Worm (Caenorhabditis elegans) whole organism, L2 larva: ENCODE data around the gene pqn-82.

ENCODE experiments used
- C34F6.9 ChIP-seq: fragments of 150-350 bp; optimal IDR thresholded peaks from 2 replicates; lab custom pipeline; 2014; ENCODE audit warnings: missing biosample characterization, missing genetic modification characterization
- Y55F3AM.14 ChIP-seq: fragments of 200-800 bp; sonication (Bioruptor generic); optimal IDR thresholded peaks from 2 replicates; lab custom pipeline; 2018; ENCODE audit warnings: mild to moderate bottlenecking, missing genetic modification characterization, missing compliant biosample characterization
- alr-1 ChIP-seq: fragments of 150-350 bp; optimal IDR thresholded peaks from 2 replicates; lab custom pipeline; 2014; ENCODE audit warnings: missing biosample characterization, missing genetic modification characterization
- blmp-1 ChIP-seq: sonication (generic microtip); optimal IDR thresholded peaks from 2 replicates; lab custom pipeline; 2017; ENCODE audit warnings: missing genetic modification characterization, mild to moderate bottlenecking, missing compliant biosample characterization, antibody characterized with exemption, moderate library complexity; ENCODE audit not compliant: insufficient read depth
- crh-2 ChIP-seq: sonication (generic microtip); optimal IDR thresholded peaks from 2 replicates; lab custom pipeline; 2017; ENCODE audit warnings: missing biosample characterization, missing genetic modification characterization
- fos-1 ChIP-seq: fragments of 150-350 bp; optimal IDR thresholded peaks from 2 replicates; lab custom pipeline; 2014; ENCODE audit warnings: missing biosample characterization, missing genetic modification characterization
- lin-11 ChIP-seq: fragments of 150-350 bp; sonication (generic microtip); optimal IDR thresholded peaks from 2 replicates; lab custom pipeline; 2014; ENCODE audit warnings: missing biosample characterization, missing genetic modification characterization, inconsistent platforms, mixed read lengths
- lin-13 ChIP-seq: fragments of 150-350 bp; optimal IDR thresholded peaks from 2 replicates; lab custom pipeline; 2014; ENCODE audit warnings: missing biosample characterization, missing genetic modification reagents, missing genetic modification characterization
- lsy-2 ChIP-seq, 2 experiments: fragments of 150-350 bp in 1 of 2; sonication (generic microtip) in 1 of 2; optimal IDR thresholded peaks; 2 replicates each; lab custom pipeline; 2014 to 2017; ENCODE audit warnings: missing biosample characterization in 2 of 2, missing genetic modification characterization in 2 of 2
- mdl-1 ChIP-seq, 2 experiments: fragments of 150-350 bp in 1 of 2; sonication (generic microtip) in 1 of 2; optimal IDR thresholded peaks; 2 replicates each; lab custom pipeline; 2017; ENCODE audit warnings: missing biosample characterization in 2 of 2, missing genetic modification characterization in 2 of 2
- nhr-10 ChIP-seq: sonication (generic microtip); optimal IDR thresholded peaks from 2 replicates; lab custom pipeline; 2017; ENCODE audit warnings: missing biosample characterization, missing genetic modification characterization
- nhr-129 ChIP-seq: fragments of 150-350 bp; optimal IDR thresholded peaks from 2 replicates; lab custom pipeline; 2014; ENCODE audit warnings: missing biosample characterization, missing genetic modification characterization
- nhr-21 ChIP-seq: fragments of 150-350 bp; optimal IDR thresholded peaks from 2 replicates; lab custom pipeline; 2014; ENCODE audit warnings: missing biosample characterization, missing genetic modification characterization
- nhr-237 ChIP-seq: fragments of 150-350 bp; optimal IDR thresholded peaks from 2 replicates; lab custom pipeline; 2014; ENCODE audit warnings: missing biosample characterization, missing genetic modification characterization
- sma-9 ChIP-seq, 2 experiments: fragments of 150-350 bp in 1 of 2; sonication (generic microtip) in 1 of 2; optimal IDR thresholded peaks; 2 replicates each; lab custom pipeline; 2014 to 2016; ENCODE audit warnings: missing genetic modification characterization in 2 of 2, mild to moderate bottlenecking in 1 of 2, missing biosample characterization in 1 of 2, missing compliant biosample characterization in 1 of 2, missing genetic modification reagents in 1 of 2, moderate library complexity in 1 of 2
- unc-62 ChIP-seq: fragments of 150-350 bp; optimal IDR thresholded peaks from 2 replicates; lab custom pipeline; 2014; ENCODE audit warnings: missing biosample characterization, missing genetic modification reagents, missing genetic modification characterization
- ztf-1 ChIP-seq: fragments of 200-800 bp; sonication (Bioruptor generic); conservative IDR thresholded peaks from 2 replicates; pipeline ENCODE4 v1.3.6; 2022; ENCODE audit warnings: missing genetic modification characterization, missing compliant biosample characterization

The pqn-82 gene

DNA sequence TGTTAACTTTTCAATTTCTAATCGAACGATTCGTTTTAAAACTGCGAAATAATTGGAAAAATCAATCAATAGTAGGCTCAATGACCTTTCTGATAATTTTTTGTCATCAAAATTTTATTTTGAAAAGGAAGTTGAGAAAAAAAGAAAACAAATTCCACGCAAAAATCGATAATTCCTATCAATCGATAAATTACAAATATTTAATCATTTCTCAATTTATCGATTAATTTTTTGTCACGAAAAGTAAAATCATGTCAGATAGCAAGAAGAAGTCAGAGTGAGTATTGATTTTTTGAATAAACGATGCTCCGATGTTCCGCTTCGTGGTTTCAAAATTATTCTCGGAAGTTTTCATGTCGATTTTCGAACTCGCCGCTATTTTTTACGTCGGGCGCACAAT, 45.0 kb downstream of the pqn-82 start, which contains the start of the genes B0524.5 and B0524.2:
Gene B0524.5 (minus strand): TSS at position 40 of the 400 bp plus-strand sequence.
Gene B0524.2 (plus strand): TSS at position 207 of the 400 bp plus-strand sequence.
- no peak for TF ChIP-seq lin-11 (tag; lab: Kevin White, UChicago)
- no peak for TF ChIP-seq ztf-1 (GFP tag; lab: Robert Waterston, UW)
- TF ChIP-seq alr-1 (tag; lab: Kevin White, UChicago): no peak
- no peak for TF ChIP-seq nhr-10 (tag; lab: Kevin White, UChicago)
- no peak for TF ChIP-seq nhr-21 (tag; lab: Kevin White, UChicago)
- TF ChIP-seq fos-1 (tag; lab: Kevin White, UChicago): no peak
- TF ChIP-seq sma-9 (GFP tag; optimal IDR thresholded peaks at IDR 0.05; lab: Kevin White, UChicago): no peak
- TF ChIP-seq sma-9 (tag; optimal IDR thresholded peaks at IDR 0.05; lab: Kevin White, UChicago): no peak
- TF ChIP-seq mdl-1 (tag; optimal IDR thresholded peaks at IDR 0.05; lab: Kevin White, UChicago): no peak
- no peak for TF ChIP-seq blmp-1 (tag; lab: Kevin White, UChicago)
- TF ChIP-seq Y55F3AM.14 (GFP tag; lab: Kevin White, UChicago): no peak
- no peak for TF ChIP-seq C34F6.9 (tag; lab: Kevin White, UChicago)
- no peak for TF ChIP-seq nhr-129
- TF ChIP-seq nhr-237: no peak
- no peak for TF ChIP-seq crh-2
- TF ChIP-seq unc-62 (GFP tag; lab: Kevin White, UChicago): no peak

DNA sequence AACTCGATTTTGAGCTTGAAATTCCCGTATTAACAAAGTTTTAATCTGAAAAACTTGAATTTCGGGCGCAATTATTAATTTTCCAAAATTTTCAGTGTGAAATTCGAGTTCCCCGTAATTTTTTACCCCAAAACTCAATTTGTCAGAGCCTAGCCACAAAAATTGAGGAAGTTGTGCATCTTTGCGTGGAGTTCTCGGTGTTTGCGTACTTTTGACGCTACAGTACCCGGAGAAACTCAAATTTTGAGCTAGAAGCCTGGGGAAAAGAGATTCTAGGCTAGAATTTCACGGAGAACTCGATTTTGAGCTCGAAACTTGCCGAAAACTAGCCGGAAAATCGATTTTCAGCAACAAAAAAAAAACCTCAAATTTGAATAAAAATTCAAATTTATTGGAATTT, 51.6 kb downstream of the pqn-82 start:
- peak; percentile 63 for TF ChIP-seq lin-13
- TF ChIP-seq lsy-2 (tag; optimal IDR thresholded peaks at IDR 0.05; lab: Kevin White, UChicago): peak in 1 of 2 experiments; percentile 50
